ENCODE assay signal across 2 worm cellular contexts in genomic region chrIV:8192878-8193277, ce11.
TF ChIP-seq lines count a peak whose summit lies in the region.

No protein-coding gene starts in this region.

TF ChIP-seq in whole organism, L4 larva, 104 proteins besides CTCF, POLR2A, EP300 and RAD21:
- TF ChIP-seq hmg-1.1 (GFP tag; IDR thresholded peaks at IDR 0.05; lab: Robert Waterston, UW) (no peak), aha-1 (tag; lab: Kevin White, UChicago) (peak; percentile 45), ceh-32 (tag; optimal IDR thresholded peaks at IDR 0.05; lab: Kevin White, UChicago; ENCODE audit: poor library complexity) (no peak), snpc-4 (tag; optimal IDR thresholded peaks at IDR 0.05; lab: Kevin White, UChicago) (no peak), nhr-111 (GFP tag; optimal IDR thresholded peaks at IDR 0.05; lab: Kevin White, UChicago) (no peak), set-16 (GFP tag; IDR thresholded peaks at IDR 0.05; lab: Robert Waterston, UW) (peak; percentile 66), fos-1 (tag; optimal IDR thresholded peaks at IDR 0.05; lab: Kevin White, UChicago) (no peak)
TF ChIP-seq in whole organism, L4 larva: peak in this region for 2.

TF ChIP-seq in whole organism, young adult, 124 proteins besides CTCF, POLR2A, EP300 and RAD21:
- TF ChIP-seq snpc-4 (GFP tag; optimal IDR thresholded peaks at IDR 0.05; lab: Kevin White, UChicago) (no peak), snpc-4 (tag; optimal IDR thresholded peaks at IDR 0.05; lab: Kevin White, UChicago) (no peak), zfh-2 (GFP tag; conservative IDR thresholded peaks at IDR 0.05; lab: Robert Waterston, UW) (peak; percentile 70)
